Worm (Caenorhabditis elegans): ENCODE results near the gene arrd-5.

Gene arrd-5

ce11 chrII:9807519-9807972 lies 27.5 kb upstream of the arrd-5 start, which contains the start of gene cyp-13A8 (continued):
- TF ChIP-seq zfp-3 (GFP tag; conservative IDR thresholded peaks at IDR 0.05): no peak
- TF ChIP-seq unc-130 (GFP tag; optimal IDR thresholded peaks at IDR 0.05): no peak
- TF ChIP-seq F26F4.8 (GFP tag; conservative IDR thresholded peaks at IDR 0.05): no peak
- TF ChIP-seq Y75B8A.6 (GFP tag; IDR thresholded peaks at IDR 0.05): no peak
- no peak for TF ChIP-seq lsy-2 (tag; optimal IDR thresholded peaks at IDR 0.05)
- TF ChIP-seq mdl-1 (tag; optimal IDR thresholded peaks at IDR 0.05): peak in 1 of 2 experiments; percentile 66
- TF ChIP-seq unc-62 (GFP tag; optimal IDR thresholded peaks at IDR 0.05 in 1 of 2): peak in 1 of 2 experiments; percentile 21
- TF ChIP-seq unc-62 (tag; optimal IDR thresholded peaks at IDR 0.05): no peak
- TF ChIP-seq pha-4 (GFP tag; IDR thresholded peaks at IDR 0.05): no peak
- TF ChIP-seq pha-4 (tag; optimal IDR thresholded peaks at IDR 0.05): no peak
- no peak for TF ChIP-seq mes-2 (tag; optimal IDR thresholded peaks at IDR 0.05; ENCODE audit: poor library complexity, severe bottlenecking)
- peak; percentile 93 for TF ChIP-seq nhr-102 (tag; optimal IDR thresholded peaks at IDR 0.05)
- TF ChIP-seq lin-1 (GFP tag; IDR thresholded peaks at IDR 0.05): no peak
- no peak for TF ChIP-seq snpc-1.2 (GFP tag; IDR thresholded peaks at IDR 0.05)
- TF ChIP-seq nhr-10 (tag; optimal IDR thresholded peaks at IDR 0.05): no peak
- TF ChIP-seq mxl-3 (GFP tag; optimal IDR thresholded peaks at IDR 0.05): peak; percentile 56
- no peak for TF ChIP-seq zip-2 (tag; optimal IDR thresholded peaks at IDR 0.05)
- TF ChIP-seq aha-1 (tag): peak; percentile 38
- TF ChIP-seq attf-4 (tag; optimal IDR thresholded peaks at IDR 0.05): no peak
- no peak for TF ChIP-seq Y105C5A.15 (GFP tag; IDR thresholded peaks at IDR 0.05)
- no peak for TF ChIP-seq hmg-1.1 (GFP tag; IDR thresholded peaks at IDR 0.05)
- no peak for TF ChIP-seq unc-39 (tag; optimal IDR thresholded peaks at IDR 0.05)
- peak; percentile 91 for TF ChIP-seq hlh-30 (tag; optimal IDR thresholded peaks at IDR 0.05; ENCODE audit: insufficient read depth)
- peak; percentile 1 for TF ChIP-seq nhr-77 (tag; optimal IDR thresholded peaks at IDR 0.05)
- TF ChIP-seq zip-11 (GFP tag; IDR thresholded peaks at IDR 0.05): no peak
- TF ChIP-seq dmd-6 (GFP tag; IDR thresholded peaks at IDR 0.05): peak; percentile 90

DNA sequence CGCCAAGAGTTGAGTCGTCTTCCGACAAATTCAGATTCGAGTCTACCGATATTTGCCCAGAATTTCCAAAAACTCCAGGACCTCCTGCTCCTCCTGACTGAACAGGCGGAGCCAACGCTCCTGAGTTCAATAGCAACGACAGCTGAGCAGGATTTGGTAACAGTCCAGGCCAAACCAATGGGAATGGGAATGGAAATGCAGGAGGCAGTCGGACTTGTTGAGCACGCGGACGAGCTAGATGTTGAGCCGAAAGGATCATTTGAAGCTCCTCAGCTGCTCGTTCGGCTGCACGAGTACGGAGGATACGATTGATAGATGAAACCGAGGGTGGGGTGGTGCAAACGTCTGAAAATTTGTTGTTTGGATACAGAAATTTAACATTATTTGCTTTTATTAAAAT lies 8.1 kb upstream of the arrd-5 start:
- TF ChIP-seq aha-1 (tag): peak; percentile 56
- no peak for TF ChIP-seq R02D3.7 (tag; optimal IDR thresholded peaks at IDR 0.05)

- no peak for TF ChIP-seq ZK337.2 (GFP tag; IDR thresholded peaks at IDR 0.05)
- peak; percentile 53 for TF ChIP-seq aha-1 (tag)
Measured at ce11 chrII:9827852-9828251, 7.2 kb upstream of the arrd-5 start, which contains the start of gene eyg-1. eyg-1 (minus strand) TSS chrII:9827952.

DNA sequence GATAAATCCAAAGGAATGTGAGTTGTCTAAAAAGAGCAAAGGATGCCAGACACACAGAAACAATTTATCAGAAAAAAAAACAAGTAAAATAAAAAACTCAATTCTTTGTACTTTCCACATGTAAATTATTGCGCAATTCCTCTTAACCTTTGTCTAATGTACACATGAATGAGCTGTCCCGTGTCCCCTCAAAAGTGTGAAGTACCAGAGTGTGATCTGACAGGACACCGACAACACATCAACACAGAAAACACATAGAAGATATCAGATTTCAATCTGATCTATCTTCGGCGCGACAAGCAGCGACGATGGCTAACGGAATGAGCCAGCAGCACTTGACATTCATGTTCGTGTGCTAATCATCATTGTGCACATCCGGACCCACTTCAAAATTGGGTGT lies 6.5 kb upstream of the arrd-5 start:
- TF ChIP-seq hlh-11 (tag; optimal IDR thresholded peaks at IDR 0.05): no peak
- TF ChIP-seq mep-1 (tag; optimal IDR thresholded peaks at IDR 0.05): no peak
- no peak for TF ChIP-seq F37D6.2 (tag; optimal IDR thresholded peaks at IDR 0.05)
- no peak for TF ChIP-seq nhr-76 (tag; optimal IDR thresholded peaks at IDR 0.05)
- TF ChIP-seq ZK546.5 (tag; optimal IDR thresholded peaks at IDR 0.05): no peak
- no peak for TF ChIP-seq ceh-82 (tag; optimal IDR thresholded peaks at IDR 0.05)
- TF ChIP-seq ceh-28 (tag; optimal IDR thresholded peaks at IDR 0.05): no peak
- TF ChIP-seq lin-13 (GFP tag; optimal IDR thresholded peaks at IDR 0.05): no peak

DNA sequence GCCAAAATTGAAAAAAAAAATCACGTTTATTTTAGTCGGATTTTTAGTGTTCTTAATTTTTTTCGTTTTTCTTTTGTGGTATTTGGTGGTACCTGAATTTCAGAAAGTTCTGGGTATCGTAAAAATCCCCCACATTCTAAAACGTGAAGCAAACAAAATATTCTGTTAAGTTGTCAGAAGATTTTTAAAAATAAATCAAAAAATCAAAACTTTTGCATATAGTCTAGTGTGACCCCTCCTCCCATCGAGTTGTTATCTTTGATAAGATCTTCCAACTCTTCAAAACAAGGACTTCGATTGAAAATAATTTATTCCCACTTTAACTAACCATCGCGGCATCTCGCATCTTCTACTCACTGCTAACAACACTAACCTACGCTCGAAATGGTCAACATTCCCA lies 5.9 kb upstream of the arrd-5 start, which contains the start of gene ZK938.1:
TSS of gene ZK938.1 (plus strand) at position 301 of the 400 bp plus-strand sequence.
- TF ChIP-seq vab-7 (GFP tag; IDR thresholded peaks at IDR 0.05) (no peak), gei-8 (GFP tag; optimal IDR thresholded peaks at IDR 0.05) (no peak), zfp-3 (GFP tag; conservative IDR thresholded peaks at IDR 0.05) (no peak), attf-4 (tag; optimal IDR thresholded peaks at IDR 0.05) (no peak), snpc-1.2 (GFP tag; IDR thresholded peaks at IDR 0.05) (no peak), daf-16 (GFP tag; optimal IDR thresholded peaks at IDR 0.05) (no peak), daf-16 (tag; optimal IDR thresholded peaks at IDR 0.05) (no peak), mdl-1 (tag; optimal IDR thresholded peaks at IDR 0.05) (no peak), lsy-2 (tag; optimal IDR thresholded peaks at IDR 0.05) (no peak), lin-29 (GFP tag; IDR thresholded peaks at IDR 0.05) (no peak), nhr-25 (tag; optimal IDR thresholded peaks at IDR 0.05; ENCODE audit: borderline replicate concordance, insufficient read depth) (no peak), dpl-1 (GFP tag; optimal IDR thresholded peaks at IDR 0.05) (no peak), ZK546.5 (tag; optimal IDR thresholded peaks at IDR 0.05) (no peak), T26A8.4 (GFP tag; IDR thresholded peaks at IDR 0.05) (no peak), nhr-111 (GFP tag; optimal IDR thresholded peaks at IDR 0.05) (no peak)
